Fruit fly (Drosophila melanogaster) S2 (cell line): ENCODE data around the gene mtSSB.

Source experiments
- CG8478 ChIP-seq: fragments of >200 bp; optimal IDR thresholded peaks from 2 replicates; lab custom pipeline; 2018
- CTCF ChIP-seq, 2 experiments: fragments of >200 bp; optimal IDR thresholded peaks; 2 replicates each; lab custom pipeline; 2018

The mtSSB gene

dm6 chr3R:16176526-16176925 lies 28.5 kb downstream of the mtSSB start:
- TF ChIP-seq CG8478 (lab: Kevin White, UChicago), result no peak
- TF ChIP-seq CTCF (optimal IDR thresholded peaks at IDR 0.05; lab: Kevin White, UChicago), result no peak

dm6 chr3R:16173500-16173899 lies 31.6 kb downstream of the mtSSB start:
- TF ChIP-seq CG8478 (lab: Kevin White, UChicago), result no peak
- TF ChIP-seq CTCF (optimal IDR thresholded peaks at IDR 0.05; lab: Kevin White, UChicago), result no peak

dm6 chr3R:16171747-16172146 lies 33.3 kb downstream of the mtSSB start, which contains the start of gene CG8925:
Gene CG8925 (plus strand): TSS chr3R:16171991.
- TF ChIP-seq CTCF (optimal IDR thresholded peaks at IDR 0.05; lab: Kevin White, UChicago) (no peak), CG8478 (lab: Kevin White, UChicago) (no peak)

dm6 chr3R:16168088-16168487 lies 37.0 kb downstream of the mtSSB start:
- TF ChIP-seq CTCF (optimal IDR thresholded peaks at IDR 0.05; lab: Kevin White, UChicago) (no peak), CG8478 (lab: Kevin White, UChicago) (no peak)

dm6 chr3R:16157564-16158242 lies 47.3 kb downstream of the mtSSB start:
- TF ChIP-seq CG8478 (lab: Kevin White, UChicago) (no peak), CTCF (optimal IDR thresholded peaks at IDR 0.05; lab: Kevin White, UChicago) (no peak)

- TF ChIP-seq CTCF (optimal IDR thresholded peaks at IDR 0.05; lab: Kevin White, UChicago), result no peak
- no peak for TF ChIP-seq CG8478 (lab: Kevin White, UChicago)
Measured at dm6 chr3R:16156032-16156431, 49.0 kb downstream of the mtSSB start.

dm6 chr3R:16154682-16155081 lies 50.4 kb downstream of the mtSSB start, which contains the start of gene CG6006:
Gene CG6006 (plus strand): TSS chr3R:16154982.
- TF ChIP-seq CG8478 (lab: Kevin White, UChicago), result no peak
- TF ChIP-seq CTCF (optimal IDR thresholded peaks at IDR 0.05; lab: Kevin White, UChicago), result no peak

- no peak for TF ChIP-seq CG8478 (lab: Kevin White, UChicago)
Measured at dm6 chr3R:16154263-16154662, 50.8 kb downstream of the mtSSB start.
